Fruit fly (Drosophila melanogaster): ENCODE measurements around the gene CG2162.
A peak's percentile ranks its signal among the peaks of the same experiment; 100 is the strongest.

DNA sequence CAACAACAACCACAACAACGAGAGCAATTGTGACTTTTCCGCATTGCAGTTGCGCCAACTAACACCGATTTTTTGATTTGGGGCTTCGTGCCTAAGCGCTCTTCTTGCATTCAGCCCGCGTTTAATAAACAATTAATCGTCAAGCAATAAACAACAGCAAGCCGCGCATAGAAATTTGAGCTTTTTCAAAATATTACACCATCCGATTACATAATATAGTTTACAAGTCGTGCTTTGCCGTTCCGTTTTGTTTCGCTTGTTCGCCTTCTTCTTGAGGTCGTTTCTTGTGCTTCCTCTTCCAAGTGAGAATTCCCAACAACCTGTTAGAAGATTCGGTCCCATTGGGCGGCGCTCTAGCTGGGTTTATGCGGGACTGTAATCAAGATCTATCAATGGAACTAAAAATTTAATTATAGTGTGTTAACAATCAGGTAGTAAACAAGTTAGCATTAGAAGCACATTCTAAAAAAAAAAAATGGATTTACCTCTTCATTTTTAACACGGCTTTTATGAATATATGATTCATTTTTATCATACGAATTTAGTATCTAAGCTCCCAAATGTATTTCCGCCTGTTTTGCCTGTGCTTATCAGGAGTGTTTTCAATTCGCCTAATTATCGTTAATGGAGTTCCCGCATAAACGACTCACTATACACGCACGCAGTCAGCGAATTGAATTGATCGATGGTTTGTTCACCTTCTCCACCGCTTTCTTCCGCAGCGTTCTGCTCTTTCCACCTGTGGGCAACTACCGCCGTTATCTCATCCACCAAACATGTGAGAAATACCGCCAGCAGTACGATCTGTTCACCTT is 980 bp downstream of the CG2162 start:
- TF ChIP-seq CG8119 (GFP tag; IDR thresholded peaks at IDR 0.05), result peak; percentile 91
- peak; percentile 55 for TF ChIP-seq CG34406 (GFP tag; optimal IDR thresholded peaks at IDR 0.05)
- TF ChIP-seq Gug (GFP tag; IDR thresholded peaks at IDR 0.05), result peak; percentile 74
- TF ChIP-seq CG15336 (GFP tag; IDR thresholded peaks at IDR 0.05), result peak; percentile 90

Measured in whole organism, prepupa.